Worm (Caenorhabditis elegans) whole organism, late embryonic: ENCODE results near the gene C07A12.18.

Experiments used
- K09A11.1 ChIP-seq: sonication (generic microtip); optimal IDR thresholded peaks from 2 replicates; lab custom pipeline; 2017; ENCODE audit warnings: antibody characterized with exemption, mild to moderate bottlenecking, missing genetic modification characterization, missing compliant biosample characterization; ENCODE audit not compliant: insufficient read depth
- ceh-34 ChIP-seq: sonication (generic microtip); optimal IDR thresholded peaks from 2 replicates; lab custom pipeline; 2016; ENCODE audit warnings: mild to moderate bottlenecking, missing genetic modification characterization, missing compliant biosample characterization
- ceh-6 ChIP-seq: fragments of 200-800 bp; sonication (Bioruptor generic); optimal IDR thresholded peaks from 2 replicates; lab custom pipeline; 2018; ENCODE audit warnings: mild to moderate bottlenecking, missing genetic modification characterization, missing compliant biosample characterization
- fax-1 ChIP-seq: sonication (generic microtip); optimal IDR thresholded peaks from 2 replicates; lab custom pipeline; 2016; ENCODE audit warnings: missing genotype, missing genetic modification characterization, missing compliant biosample characterization

- TF ChIP-seq fax-1 (no peak), ceh-34 (tag; lab: Kevin White, UChicago) (no peak), K09A11.1 (no peak), ceh-6 (GFP tag; lab: Kevin White, UChicago) (no peak)
Observed at ce11 chrX:4519968-4520367, 29.7 kb downstream of the C07A12.18 start.
